Worm (Caenorhabditis elegans) whole organism, mixed stage, embryonic: Measurements from ENCODE around the gene T21D12.14.
A peak's percentile ranks its signal among the peaks of the same experiment; 100 is the strongest.

Experiments used
- M03D4.4 ChIP-seq: sonication (generic microtip); optimal IDR thresholded peaks from 2 replicates; lab custom pipeline; 2017; ENCODE audit warnings: mild to moderate bottlenecking, missing genetic modification characterization, missing compliant biosample characterization
- bed-3 ChIP-seq: fragments of 200-800 bp; sonication (Bioruptor generic); optimal IDR thresholded peaks from 3 replicates; lab custom pipeline; 2018; ENCODE audit warnings: mild to moderate bottlenecking, missing genetic modification characterization, moderate library complexity, missing compliant biosample characterization
- blmp-1 ChIP-seq: fragments of 150-350 bp; optimal IDR thresholded peaks from 2 replicates; lab custom pipeline; 2014; ENCODE audit warnings: missing biosample characterization, missing genetic modification characterization
- ceh-39 ChIP-seq: fragments of 150-350 bp; optimal IDR thresholded peaks from 2 replicates; lab custom pipeline; 2014; ENCODE audit warnings: missing biosample characterization, missing genetic modification characterization
- ceh-43 ChIP-seq: fragments of 200-800 bp; sonication (Bioruptor generic); optimal IDR thresholded peaks from 2 replicates; lab custom pipeline; 2018; ENCODE audit warnings: mild to moderate bottlenecking, missing genetic modification characterization, moderate library complexity, missing compliant biosample characterization
- ceh-83 ChIP-seq: fragments of 200-800 bp; sonication (Bioruptor generic); optimal IDR thresholded peaks from 2 replicates; lab custom pipeline; 2018; ENCODE audit warnings: mild to moderate bottlenecking, missing genetic modification characterization, missing compliant biosample characterization
- ces-1 ChIP-seq: fragments of 150-350 bp; optimal IDR thresholded peaks from 2 replicates; lab custom pipeline; 2014; ENCODE audit warnings: missing biosample characterization, missing genetic modification reagents, missing genetic modification characterization
- cnd-1 ChIP-seq: fragments of 200-800 bp; sonication (Bioruptor generic); optimal IDR thresholded peaks from 2 replicates; lab custom pipeline; 2018; ENCODE audit warnings: mild to moderate bottlenecking, missing genetic modification characterization, missing compliant biosample characterization
- drap-1 ChIP-seq: fragments of 200-800 bp; sonication (Bioruptor generic); optimal IDR thresholded peaks from 3 replicates; lab custom pipeline; 2018; ENCODE audit warnings: mild to moderate bottlenecking, missing genetic modification characterization, missing compliant biosample characterization
- elt-1 ChIP-seq: sonication (generic microtip); optimal IDR thresholded peaks from 2 replicates; lab custom pipeline; 2017; ENCODE audit warnings: missing genetic modification characterization, mild to moderate bottlenecking, missing compliant biosample characterization, antibody characterized with exemption, moderate library complexity, borderline replicate concordance; ENCODE audit not compliant: insufficient read depth
- elt-3 ChIP-seq: fragments of 150-350 bp; optimal IDR thresholded peaks from 2 replicates; lab custom pipeline; 2014; ENCODE audit warnings: missing biosample characterization, missing genetic modification characterization
- flh-1 ChIP-seq: fragments of 200-800 bp; sonication (Bioruptor generic); optimal IDR thresholded peaks from 2 replicates; lab custom pipeline; 2018; ENCODE audit warnings: mild to moderate bottlenecking, missing genetic modification characterization, moderate library complexity, missing compliant biosample characterization
- ham-2 ChIP-seq: fragments of 200-800 bp; sonication (Bioruptor generic); optimal IDR thresholded peaks from 2 replicates; lab custom pipeline; 2018; ENCODE audit warnings: mild to moderate bottlenecking, missing genetic modification characterization, missing compliant biosample characterization
- hlh-1 ChIP-seq: fragments of 150-350 bp; optimal IDR thresholded peaks from 2 replicates; lab custom pipeline; 2014; ENCODE audit warnings: missing biosample characterization, missing genetic modification reagents, missing genetic modification characterization
- lin-32 ChIP-seq: fragments of 200-800 bp; sonication (Bioruptor generic); optimal IDR thresholded peaks from 2 replicates; lab custom pipeline; 2018; ENCODE audit warnings: mild to moderate bottlenecking, missing genetic modification characterization, missing compliant biosample characterization
- lsy-2 ChIP-seq: fragments of 150-350 bp; optimal IDR thresholded peaks from 2 replicates; lab custom pipeline; 2014; ENCODE audit warnings: missing biosample characterization, missing genetic modification characterization
- mab-5 ChIP-seq: fragments of 150-350 bp; optimal IDR thresholded peaks from 2 replicates; lab custom pipeline; 2014; ENCODE audit warnings: missing biosample characterization, missing genetic modification characterization
- nhr-12 ChIP-seq: fragments of 150-350 bp; optimal IDR thresholded peaks from 2 replicates; lab custom pipeline; 2014; ENCODE audit warnings: missing biosample characterization, missing genetic modification characterization
- nhr-2 ChIP-seq: fragments of 150-350 bp; optimal IDR thresholded peaks from 2 replicates; lab custom pipeline; 2014; ENCODE audit warnings: missing biosample characterization, missing genetic modification characterization
- nhr-28 ChIP-seq: fragments of 150-350 bp; optimal IDR thresholded peaks from 2 replicates; lab custom pipeline; 2014; ENCODE audit warnings: missing biosample characterization, missing genetic modification characterization
- nhr-76 ChIP-seq: sonication (generic microtip); optimal IDR thresholded peaks from 2 replicates; lab custom pipeline; 2017; ENCODE audit warnings: missing biosample characterization, missing genetic modification characterization
- pha-4 ChIP-seq: fragments of 150-350 bp; optimal IDR thresholded peaks from 2 replicates; lab custom pipeline; 2018; ENCODE audit warnings: missing biosample characterization, missing genetic modification reagents, missing genetic modification characterization
- sem-2 ChIP-seq: fragments of 200-800 bp; sonication (Bioruptor generic); optimal IDR thresholded peaks from 2 replicates; lab custom pipeline; 2018; ENCODE audit warnings: mild to moderate bottlenecking, missing genetic modification characterization, missing compliant biosample characterization
- snpc-4 ChIP-seq: fragments of 150-350 bp; optimal IDR thresholded peaks from 2 replicates; lab custom pipeline; 2014; ENCODE audit warnings: missing biosample characterization, missing genetic modification characterization
- sptf-1 ChIP-seq: sonication (generic microtip); optimal IDR thresholded peaks from 2 replicates; lab custom pipeline; 2017; ENCODE audit warnings: mild to moderate bottlenecking, missing genetic modification characterization, moderate library complexity, missing compliant biosample characterization
- tbx-8 ChIP-seq: fragments of 200-800 bp; sonication (Bioruptor generic); optimal IDR thresholded peaks from 2 replicates; lab custom pipeline; 2018; ENCODE audit warnings: mild to moderate bottlenecking, missing genetic modification characterization, moderate library complexity, missing compliant biosample characterization
- unc-120 ChIP-seq: sonication (generic microtip); optimal IDR thresholded peaks from 2 replicates; lab custom pipeline; 2017; ENCODE audit warnings: missing genetic modification characterization, missing compliant biosample characterization; ENCODE audit not compliant: poor library complexity, severe bottlenecking
- unc-39 ChIP-seq: fragments of 150-350 bp; optimal IDR thresholded peaks from 2 replicates; lab custom pipeline; 2014; ENCODE audit warnings: missing biosample characterization, missing genetic modification characterization
- zip-8 ChIP-seq: fragments of 150-350 bp; optimal IDR thresholded peaks from 2 replicates; lab custom pipeline; 2014; ENCODE audit warnings: missing biosample characterization, missing genetic modification characterization
- ztf-11 ChIP-seq: fragments of 150-350 bp; optimal IDR thresholded peaks from 2 replicates; lab custom pipeline; 2014; ENCODE audit warnings: missing biosample characterization, missing genetic modification characterization

The T21D12.14 gene

ce11 chrIV:302743-303142, 14.8 kb upstream of the T21D12.14 start:
- TF ChIP-seq zip-8 (tag; lab: Kevin White, UChicago) (no peak), nhr-12 (tag; lab: Kevin White, UChicago) (no peak), bed-3 (GFP tag; lab: Kevin White, UChicago) (no peak), elt-3 (tag; lab: Kevin White, UChicago) (peak; percentile 3), M03D4.4 (tag; lab: Kevin White, UChicago) (no peak), lsy-2 (tag; lab: Kevin White, UChicago) (no peak), unc-120 (no peak)

- TF ChIP-seq lsy-2 (tag; lab: Kevin White, UChicago) (no peak), nhr-76 (tag; lab: Kevin White, UChicago) (no peak), unc-39 (tag; lab: Kevin White, UChicago) (no peak), ces-1 (GFP tag; lab: Kevin White, UChicago) (no peak), lin-32 (GFP tag; lab: Kevin White, UChicago) (no peak), bed-3 (GFP tag; lab: Kevin White, UChicago) (no peak), ham-2 (GFP tag; lab: Kevin White, UChicago) (no peak), elt-1 (no peak), nhr-12 (tag; lab: Kevin White, UChicago) (no peak), blmp-1 (tag; lab: Kevin White, UChicago) (no peak), elt-3 (tag; lab: Kevin White, UChicago) (no peak), nhr-28 (no peak), sem-2 (GFP tag; lab: Kevin White, UChicago) (no peak), ceh-83 (GFP tag; lab: Kevin White, UChicago) (no peak), mab-5 (tag; lab: Kevin White, UChicago) (no peak), pha-4 (no peak), hlh-1 (tag; lab: Kevin White, UChicago) (no peak), tbx-8 (no peak)
Observed at ce11 chrIV:300307-300706, 12.4 kb upstream of the T21D12.14 start.

DNA sequence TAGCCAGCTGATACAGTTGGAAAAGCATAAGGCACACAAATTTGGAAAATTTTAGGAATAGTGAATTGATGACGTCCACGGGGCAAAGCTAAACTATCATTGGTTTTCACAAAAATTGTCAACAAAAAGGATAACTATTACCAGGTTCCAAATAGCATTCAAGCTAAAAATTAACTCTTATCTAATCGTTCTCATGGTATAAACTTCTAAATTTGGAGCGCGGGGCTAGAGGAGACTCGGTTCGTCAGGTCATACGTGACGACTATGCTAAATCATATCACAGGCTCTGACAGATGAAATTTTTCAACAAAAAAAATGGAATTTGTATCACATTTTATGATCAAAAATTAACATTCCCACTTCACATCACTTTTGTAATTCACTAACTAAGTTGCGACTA, 11.3 kb upstream of the T21D12.14 start:
- TF ChIP-seq ceh-39 (tag; lab: Kevin White, UChicago), result no peak
- no peak for TF ChIP-seq hlh-1 (tag; lab: Kevin White, UChicago)
- TF ChIP-seq sptf-1 (tag; lab: Kevin White, UChicago), result no peak
- TF ChIP-seq nhr-2 (tag; lab: Kevin White, UChicago), result no peak
- TF ChIP-seq elt-1, result no peak
- no peak for TF ChIP-seq unc-120
- TF ChIP-seq ceh-83 (GFP tag; lab: Kevin White, UChicago), result no peak
- no peak for TF ChIP-seq elt-3 (tag; lab: Kevin White, UChicago)
- no peak for TF ChIP-seq blmp-1 (tag; lab: Kevin White, UChicago)
- no peak for TF ChIP-seq snpc-4
- no peak for TF ChIP-seq cnd-1 (tag; lab: Kevin White, UChicago)
- no peak for TF ChIP-seq tbx-8
- TF ChIP-seq lsy-2 (tag; lab: Kevin White, UChicago), result no peak
- TF ChIP-seq ceh-43 (GFP tag; lab: Kevin White, UChicago), result no peak
- TF ChIP-seq, all 35 proteins: peak for 0

DNA sequence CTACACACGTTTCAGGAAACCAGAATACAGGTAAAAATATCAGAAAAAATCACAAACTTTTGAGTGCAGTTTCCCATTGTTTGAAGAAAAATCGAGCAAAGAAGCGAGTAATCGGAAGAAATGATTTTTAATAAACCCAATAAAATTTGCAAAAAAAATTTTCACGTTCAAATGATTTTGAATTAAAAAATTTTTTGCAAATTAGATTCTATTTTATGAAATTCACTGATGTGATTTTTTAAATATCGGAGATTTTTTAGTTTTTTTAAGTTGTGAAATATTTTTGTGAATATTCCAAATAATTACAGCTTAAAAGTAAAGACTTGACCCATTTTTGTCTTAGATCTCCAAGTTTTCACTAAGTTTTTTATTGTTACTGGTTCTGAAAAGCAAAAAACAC, 10.3 kb upstream of the T21D12.14 start, which contains the start of gene pnp-1:
Gene pnp-1 (minus strand): TSS at position 101 of the 400 bp plus-strand sequence.
- TF ChIP-seq sptf-1 (tag; lab: Kevin White, UChicago) (no peak), ztf-11 (tag; lab: Kevin White, UChicago) (no peak), blmp-1 (tag; lab: Kevin White, UChicago) (no peak), M03D4.4 (tag; lab: Kevin White, UChicago) (no peak), pha-4 (no peak), bed-3 (GFP tag; lab: Kevin White, UChicago) (no peak), flh-1 (GFP tag; lab: Kevin White, UChicago) (no peak), drap-1 (GFP tag; lab: Kevin White, UChicago) (no peak)

DNA sequence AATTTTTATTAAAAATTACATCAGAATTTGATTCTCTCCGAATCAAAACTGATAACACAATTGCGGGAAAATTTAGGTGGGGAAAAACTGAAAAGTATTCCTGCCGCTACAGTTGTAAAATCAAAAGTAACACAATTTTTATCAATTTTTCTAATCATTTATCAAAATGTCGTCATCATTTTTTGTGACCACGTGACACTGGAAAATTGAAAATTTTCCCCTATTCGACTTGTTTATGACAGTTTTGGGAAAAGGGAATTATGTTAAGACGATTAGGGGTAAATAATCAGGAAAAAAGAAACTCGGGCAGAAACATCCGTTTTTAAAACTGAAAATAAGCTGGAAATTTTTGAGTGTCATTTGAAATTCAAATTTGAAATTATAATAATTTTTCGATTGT, 8.9 kb upstream of the T21D12.14 start:
- TF ChIP-seq pha-4 (no peak), sem-2 (GFP tag; lab: Kevin White, UChicago) (no peak), ham-2 (GFP tag; lab: Kevin White, UChicago) (no peak)
